Worm (Caenorhabditis elegans): ENCODE results near the gene nas-11.

Gene nas-11

ce11 chrX:6689985-6690384, 23.4 kb upstream of the nas-11 start, which contains the start of gene F38B6.6:
TSS of gene F38B6.6 (minus strand) at chrX:6690085.
- TF ChIP-seq K11D2.4 (GFP tag; IDR thresholded peaks at IDR 0.05) (no peak), tbp1 (GFP tag; optimal IDR thresholded peaks at IDR 0.05) (no peak), zfh-2 (GFP tag; conservative IDR thresholded peaks at IDR 0.05) (no peak), B0261.1 (tag; optimal IDR thresholded peaks at IDR 0.05) (no peak), lir-1 (GFP tag; conservative IDR thresholded peaks at IDR 0.05) (no peak), Y95B8A.8 (GFP tag; IDR thresholded peaks at IDR 0.05) (no peak), attf-5 (GFP tag; optimal IDR thresholded peaks at IDR 0.05) (no peak), F33H1.4 (GFP tag; IDR thresholded peaks at IDR 0.05) (no peak), dpff-1 (tag; optimal IDR thresholded peaks at IDR 0.05) (no peak), hlh-26 (GFP tag; conservative IDR thresholded peaks at IDR 0.05) (no peak), cebp-2 (GFP tag; IDR thresholded peaks at IDR 0.05) (no peak), nfya-2 (GFP tag; IDR thresholded peaks at IDR 0.05) (no peak), lin-26 (GFP tag; IDR thresholded peaks at IDR 0.05) (no peak), unc-62 (GFP tag; optimal IDR thresholded peaks at IDR 0.05) (no peak), let-526 (GFP tag; IDR thresholded peaks at IDR 0.05) (no peak), gei-17 (GFP tag; optimal IDR thresholded peaks at IDR 0.05) (no peak), Y53G8AR.9 (GFP tag; conservative IDR thresholded peaks at IDR 0.05) (no peak), ets-4 (GFP tag; optimal IDR thresholded peaks at IDR 0.05) (no peak), nfya-1 (tag; optimal IDR thresholded peaks at IDR 0.05; ENCODE audit: borderline replicate concordance, insufficient read depth) (no peak), tbx-9 (tag; optimal IDR thresholded peaks at IDR 0.05; ENCODE audit: borderline replicate concordance) (no peak)

ce11 chrX:6691653-6692052, 21.7 kb upstream of the nas-11 start:
- TF ChIP-seq die-1 (tag; optimal IDR thresholded peaks at IDR 0.05) (no peak), attf-5 (GFP tag; optimal IDR thresholded peaks at IDR 0.05) (no peak), F23B12.7 (tag; optimal IDR thresholded peaks at IDR 0.05; ENCODE audit: insufficient read depth) (no peak), rec-8 (tag; optimal IDR thresholded peaks at IDR 0.05) (no peak), madf-3 (GFP tag; IDR thresholded peaks at IDR 0.05) (no peak), ama-1 (optimal IDR thresholded peaks at IDR 0.05) (no peak), ama-1 (GFP tag; optimal IDR thresholded peaks at IDR 0.05) (no peak), B0261.1 (tag; optimal IDR thresholded peaks at IDR 0.05) (no peak), cebp-1 (GFP tag; IDR thresholded peaks at IDR 0.05) (no peak), cebp-1 (tag; optimal IDR thresholded peaks at IDR 0.05) (no peak), nhr-179 (tag; optimal IDR thresholded peaks at IDR 0.05) (no peak), D2030.7 (GFP tag; IDR thresholded peaks at IDR 0.05) (no peak), Y56A3A.18 (GFP tag; IDR thresholded peaks at IDR 0.05) (no peak), lsy-27 (tag; optimal IDR thresholded peaks at IDR 0.05; ENCODE audit: borderline replicate concordance, insufficient read depth) (no peak), Y67H2A.10 (GFP tag; conservative IDR thresholded peaks at IDR 0.05) (no peak), B0336.3 (GFP tag; IDR thresholded peaks at IDR 0.05) (no peak), ztf-18 (tag; optimal IDR thresholded peaks at IDR 0.05) (no peak), aptf-2 (GFP tag; conservative IDR thresholded peaks at IDR 0.05) (no peak), bed-2 (GFP tag; IDR thresholded peaks at IDR 0.05) (no peak), snpc-1.1 (tag; optimal IDR thresholded peaks at IDR 0.05; ENCODE audit: insufficient read depth) (no peak), C17E4.6 (GFP tag; IDR thresholded peaks at IDR 0.05) (no peak)
